Fruit fly (Drosophila melanogaster): Measurements from ENCODE around the gene CG4839.

DNA sequence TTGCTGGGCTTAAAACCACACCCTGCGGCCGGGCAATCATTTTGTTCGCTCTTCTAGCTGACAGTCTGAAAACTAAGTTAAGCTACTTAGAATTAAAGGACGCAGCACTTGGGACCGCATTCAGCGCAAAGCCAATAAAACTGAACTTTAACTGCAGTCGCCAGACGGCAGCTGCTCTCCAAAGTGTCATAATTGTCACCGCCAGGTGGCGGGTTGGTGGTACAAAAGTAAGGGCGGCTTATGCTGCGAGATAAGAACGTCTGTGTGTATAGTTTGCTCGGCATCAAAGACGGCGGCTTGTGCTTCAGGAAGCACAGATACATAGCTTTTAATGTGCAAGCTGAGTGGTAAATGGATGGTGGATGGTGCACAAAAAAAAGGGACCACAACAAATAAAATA, 35.8 kb upstream of the CG4839 start:
- TF ChIP-seq CG12605 (GFP tag; IDR thresholded peaks at IDR 0.05) = no peak
- TF ChIP-seq CG17806 (tag; optimal IDR thresholded peaks at IDR 0.05) = no peak
- TF ChIP-seq CG10348 (GFP tag; IDR thresholded peaks at IDR 0.05) = no peak
- TF ChIP-seq CG8159 (tag; optimal IDR thresholded peaks at IDR 0.05) = no peak
- no peak for TF ChIP-seq Ets98B (GFP tag; IDR thresholded peaks at IDR 0.05)
- no peak for TF ChIP-seq CG34367 (tag; optimal IDR thresholded peaks at IDR 0.05)
- TF ChIP-seq CG8301 (tag; optimal IDR thresholded peaks at IDR 0.05) = no peak
- TF ChIP-seq D1 (tag; optimal IDR thresholded peaks at IDR 0.05) = no peak
- no peak for TF ChIP-seq Pif1B (GFP tag; optimal IDR thresholded peaks at IDR 0.05)

Data from whole organism, pupa.